3 fruit fly cellular contexts compared by ENCODE assay signal in the genomic region with DNA sequence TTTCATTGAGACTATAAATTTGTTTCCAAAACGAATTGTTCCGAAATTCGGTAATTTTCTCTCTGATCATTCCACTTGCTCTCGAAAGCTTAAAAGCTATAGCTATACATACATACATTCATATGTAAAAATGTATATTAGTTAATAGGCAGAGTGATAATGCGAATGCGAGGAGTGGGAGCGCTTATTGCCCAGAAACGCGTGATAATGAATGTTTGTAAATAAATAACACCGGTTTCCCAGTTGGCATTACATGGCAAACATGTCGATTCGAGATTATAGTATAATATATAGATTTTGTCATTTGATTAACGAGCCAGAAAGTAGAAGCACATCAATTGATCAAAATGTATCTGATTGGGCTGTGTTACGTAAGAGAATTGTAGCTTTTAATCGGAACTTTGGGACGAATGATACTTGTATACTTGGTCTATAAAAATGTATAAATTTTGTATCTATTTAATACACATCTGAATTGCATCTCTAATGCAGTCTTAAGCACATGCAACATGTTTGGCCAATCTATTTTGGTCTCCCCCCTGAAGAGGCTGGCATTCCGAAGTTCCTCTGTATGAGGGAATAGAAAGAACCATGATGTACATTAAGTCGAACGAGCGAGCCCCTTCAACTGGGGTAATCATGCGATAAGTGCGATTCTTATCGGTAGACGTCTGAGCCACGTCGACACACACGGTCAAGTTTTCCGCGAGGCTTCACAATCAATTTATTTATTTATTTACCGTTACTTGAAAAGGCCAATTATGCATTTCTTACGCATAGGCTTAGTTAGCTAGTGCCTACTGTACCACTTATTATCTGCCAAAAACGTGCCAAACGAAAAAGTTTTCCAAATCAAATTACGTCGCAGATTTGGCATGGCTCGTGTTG.
TF ChIP-seq lines count a peak whose summit lies in the region.

No protein-coding gene starts in this region.

TF ChIP-seq in whole organism, adult, 20 proteins besides CTCF, POLR2A, EP300 and RAD21 (continued from another document):
- no peak for TF ChIP-seq CG1620 (GFP tag; optimal IDR thresholded peaks at IDR 0.05; lab: Kevin White, UChicago)
- TF ChIP-seq CG7045 (GFP tag; optimal IDR thresholded peaks at IDR 0.05; lab: Kevin White, UChicago): peak; percentile 16
- TF ChIP-seq CG14711 (tag; optimal IDR thresholded peaks at IDR 0.05; lab: Kevin White, UChicago): no peak
- TF ChIP-seq kay (GFP tag; lab: Kevin White, UChicago; ENCODE audit: borderline replicate concordance): no peak

TF ChIP-seq in whole organism, embryonic, 481 proteins besides CTCF, POLR2A, EP300 and RAD21 (continued from another document and continues in another):
- TF ChIP-seq br (optimal IDR thresholded peaks at IDR 0.05; lab: Kevin White, UChicago) (no peak), ac (GFP tag; optimal IDR thresholded peaks at IDR 0.05; lab: Kevin White, UChicago) (no peak), CG30431 (GFP tag; optimal IDR thresholded peaks at IDR 0.05; lab: Kevin White, UChicago) (no peak), Aef1 (GFP tag; IDR thresholded peaks at IDR 0.05; lab: Robert Waterston, UW) (no peak), lilli (GFP tag; optimal IDR thresholded peaks at IDR 0.05; lab: Kevin White, UChicago) (peak; percentile 19), wdn (GFP tag; IDR thresholded peaks at IDR 0.05; lab: Robert Waterston, UW) (no peak), CG7271 (tag; optimal IDR thresholded peaks at IDR 0.05; lab: Kevin White, UChicago) (no peak), CG14441 (GFP tag; IDR thresholded peaks at IDR 0.05; lab: Robert Waterston, UW) (0 out of 2 replicates have a peak, but pooled peaks have one; percentile 42), ftz-f1 (GFP tag; optimal IDR thresholded peaks at IDR 0.05; lab: Kevin White, UChicago) (no peak), D19B (GFP tag; optimal IDR thresholded peaks at IDR 0.05; lab: Kevin White, UChicago) (peak; percentile 9), CG13287 (GFP tag; IDR thresholded peaks at IDR 0.05; lab: Robert Waterston, UW; ENCODE audit: partially characterized antibody) (no peak), CG5953 (GFP tag; IDR thresholded peaks at IDR 0.05; lab: Robert Waterston, UW) (no peak), her (GFP tag; optimal IDR thresholded peaks at IDR 0.05; lab: Kevin White, UChicago) (no peak), Oli (tag; optimal IDR thresholded peaks at IDR 0.05; lab: Kevin White, UChicago) (no peak), ranshi (GFP tag; IDR thresholded peaks at IDR 0.05; lab: Robert Waterston, UW) (peak; percentile 23; the same call in 1 of the 2 replicates), CG9932 (GFP tag; IDR thresholded peaks at IDR 0.05; lab: Robert Waterston, UW) (peak; percentile 73), fru (optimal IDR thresholded peaks at IDR 0.05; lab: Kevin White, UChicago) (no peak), MBD-R2 (GFP tag; IDR thresholded peaks at IDR 0.05; lab: Robert Waterston, UW) (no peak; the same call in 1 of the 2 replicates), CG8359 (GFP tag; optimal IDR thresholded peaks at IDR 0.05; lab: Kevin White, UChicago; ENCODE audit: borderline replicate concordance) (no peak), bigmax (GFP tag; optimal IDR thresholded peaks at IDR 0.05; lab: Kevin White, UChicago) (no peak), Abd-B (GFP tag; optimal IDR thresholded peaks at IDR 0.05; lab: Kevin White, UChicago) (no peak), vnd (GFP tag; IDR thresholded peaks at IDR 0.05; lab: Robert Waterston, UW; ENCODE audit: partially characterized antibody) (no peak), CG14710 (tag; optimal IDR thresholded peaks at IDR 0.05; lab: Kevin White, UChicago) (no peak), CG17912 (GFP tag; optimal IDR thresholded peaks at IDR 0.05; lab: Kevin White, UChicago) (no peak), Sox100B (GFP tag; optimal IDR thresholded peaks at IDR 0.05; lab: Kevin White, UChicago) (no peak), CG2116 (GFP tag; optimal IDR thresholded peaks at IDR 0.05; lab: Kevin White, UChicago) (no peak), CG9215 (GFP tag; IDR thresholded peaks at IDR 0.05; lab: Robert Waterston, UW) (peak; percentile 27; the same call in 1 of the 2 replicates), CG12659 (GFP tag; optimal IDR thresholded peaks at IDR 0.05; lab: Kevin White, UChicago) (peak; percentile 11), ttk (GFP tag; IDR thresholded peaks at IDR 0.05; lab: Robert Waterston, UW) (0 out of 2 replicates have a peak, but pooled peaks have one; percentile 9), BtbVII (GFP tag; optimal IDR thresholded peaks at IDR 0.05; lab: Kevin White, UChicago) (no peak), CG8765 (GFP tag; IDR thresholded peaks at IDR 0.05; lab: Robert Waterston, UW) (no peak), CG8290 (GFP tag; optimal IDR thresholded peaks at IDR 0.05; lab: Kevin White, UChicago) (no peak), CG8290 (tag; optimal IDR thresholded peaks at IDR 0.05; lab: Kevin White, UChicago) (peak in 1 of 2 experiments; percentile 44), gro (GFP tag; optimal IDR thresholded peaks at IDR 0.05; lab: Kevin White, UChicago) (no peak), Fer2 (tag; optimal IDR thresholded peaks at IDR 0.05; lab: Kevin White, UChicago) (no peak), CG2712 (tag; optimal IDR thresholded peaks at IDR 0.05; lab: Kevin White, UChicago) (no peak), slbo (GFP tag; IDR thresholded peaks at IDR 0.05; lab: Robert Waterston, UW) (peak; percentile 48; the same call in 1 of the 2 replicates), CG18262 (tag; optimal IDR thresholded peaks at IDR 0.05; lab: Kevin White, UChicago) (no peak), Asciz (GFP tag; optimal IDR thresholded peaks at IDR 0.05; lab: Kevin White, UChicago) (no peak), CG1529 (GFP tag; optimal IDR thresholded peaks at IDR 0.05; lab: Kevin White, UChicago) (no peak), HLH4C (GFP tag; IDR thresholded peaks at IDR 0.05; lab: Robert Waterston, UW; ENCODE audit: partially characterized antibody) (no peak), Sox102F (GFP tag; optimal IDR thresholded peaks at IDR 0.05; lab: Kevin White, UChicago) (no peak), CG8388 (GFP tag; optimal IDR thresholded peaks at IDR 0.05; lab: Kevin White, UChicago) (no peak), bcd (GFP tag; optimal IDR thresholded peaks at IDR 0.05; lab: Kevin White, UChicago) (peak; percentile 23), Hmx (GFP tag; optimal IDR thresholded peaks at IDR 0.05; lab: Kevin White, UChicago) (no peak), abd-A (tag; optimal IDR thresholded peaks at IDR 0.05; lab: Kevin White, UChicago) (no peak), Hr78 (GFP tag; optimal IDR thresholded peaks at IDR 0.05; lab: Kevin White, UChicago) (no peak), ase (GFP tag; IDR thresholded peaks at IDR 0.05; lab: Robert Waterston, UW) (no peak), Chrac-16 (GFP tag; optimal IDR thresholded peaks at IDR 0.05; lab: Kevin White, UChicago) (no peak), nerfin-2 (GFP tag; IDR thresholded peaks at IDR 0.05; lab: Robert Waterston, UW; ENCODE audit: partially characterized antibody) (no peak), Gsc (GFP tag; IDR thresholded peaks at IDR 0.05; lab: Robert Waterston, UW) (no peak), run (tag; optimal IDR thresholded peaks at IDR 0.05; lab: Kevin White, UChicago) (no peak), amos (GFP tag; IDR thresholded peaks at IDR 0.05; lab: Robert Waterston, UW; ENCODE audit: partially characterized antibody) (no peak), CG13123 (GFP tag; optimal IDR thresholded peaks at IDR 0.05; lab: Kevin White, UChicago) (no peak), unc-4 (GFP tag; IDR thresholded peaks at IDR 0.05; lab: Robert Waterston, UW; ENCODE audit: partially characterized antibody) (no peak), kay (GFP tag; optimal IDR thresholded peaks at IDR 0.05; lab: Kevin White, UChicago) (no peak), gem (tag; optimal IDR thresholded peaks at IDR 0.05; lab: Kevin White, UChicago) (no peak), CG2875 (GFP tag; optimal IDR thresholded peaks at IDR 0.05; lab: Kevin White, UChicago) (no peak), chn (GFP tag; optimal IDR thresholded peaks at IDR 0.05; lab: Kevin White, UChicago) (no peak)

TF ChIP-seq in whole organism, prepupa, 60 proteins besides CTCF, POLR2A, EP300 and RAD21 (continued from another document):
- TF ChIP-seq cyc (GFP tag; optimal IDR thresholded peaks at IDR 0.05; lab: Kevin White, UChicago) (no peak), Sox102F (GFP tag; optimal IDR thresholded peaks at IDR 0.05; lab: Kevin White, UChicago) (no peak), dac (GFP tag; optimal IDR thresholded peaks at IDR 0.05; lab: Kevin White, UChicago) (no peak), CG34406 (GFP tag; optimal IDR thresholded peaks at IDR 0.05; lab: Kevin White, UChicago) (no peak), Met (GFP tag; optimal IDR thresholded peaks at IDR 0.05; lab: Kevin White, UChicago) (no peak), CG15336 (GFP tag; IDR thresholded peaks at IDR 0.05; lab: Robert Waterston, UW) (peak; percentile 64), CG1621 (tag; optimal IDR thresholded peaks at IDR 0.05; lab: Kevin White, UChicago) (no peak), vri (GFP tag; optimal IDR thresholded peaks at IDR 0.05; lab: Kevin White, UChicago) (peak; percentile 68), Smox (GFP tag; optimal IDR thresholded peaks at IDR 0.05; lab: Kevin White, UChicago) (no peak), Ets96B (tag; optimal IDR thresholded peaks at IDR 0.05; lab: Kevin White, UChicago) (no peak), CG6276 (GFP tag; optimal IDR thresholded peaks at IDR 0.05; lab: Kevin White, UChicago) (no peak), CG10631 (GFP tag; optimal IDR thresholded peaks at IDR 0.05; lab: Kevin White, UChicago) (no peak), Sox14 (GFP tag; optimal IDR thresholded peaks at IDR 0.05; lab: Kevin White, UChicago) (peak; percentile 27), Lpt (GFP tag; optimal IDR thresholded peaks at IDR 0.05; lab: Kevin White, UChicago) (no peak), CG6163 (GFP tag; IDR thresholded peaks at IDR 0.05; lab: Robert Waterston, UW) (peak; percentile 59), Sox15 (GFP tag; optimal IDR thresholded peaks at IDR 0.05; lab: Kevin White, UChicago) (no peak), svp (GFP tag; lab: Kevin White, UChicago) (peak; percentile 44), CG6792 (GFP tag; optimal IDR thresholded peaks at IDR 0.05; lab: Kevin White, UChicago) (no peak), Eip78C (GFP tag; lab: Kevin White, UChicago) (peak; percentile 69), CG32006 (GFP tag; optimal IDR thresholded peaks at IDR 0.05; lab: Kevin White, UChicago) (peak; percentile 53), fd85E (GFP tag; optimal IDR thresholded peaks at IDR 0.05; lab: Kevin White, UChicago) (no peak), Hr39 (GFP tag; optimal IDR thresholded peaks at IDR 0.05; lab: Kevin White, UChicago) (no peak), fkh (GFP tag; optimal IDR thresholded peaks at IDR 0.05; lab: Kevin White, UChicago) (peak; percentile 70)
TF ChIP-seq in whole organism, prepupa: peak in this region for 17.
